Worm (Caenorhabditis elegans) whole organism, late embryonic: ENCODE data around the gene C54C6.5.

ENCODE experiments used
- ceh-19 ChIP-seq: fragments of 200-800 bp; sonication (Bioruptor generic); optimal IDR thresholded peaks from 2 replicates; lab custom pipeline; 2018; ENCODE audit warnings: mild to moderate bottlenecking, missing genetic modification characterization, missing compliant biosample characterization
- che-1 ChIP-seq: sonication (generic microtip); optimal IDR thresholded peaks from 2 replicates; lab custom pipeline; 2016; ENCODE audit warnings: mild to moderate bottlenecking, missing genetic modification characterization, missing compliant biosample characterization
- dmd-4 ChIP-seq: sonication (generic microtip); optimal IDR thresholded peaks from 2 replicates; lab custom pipeline; 2016; ENCODE audit warnings: borderline replicate concordance, missing genetic modification characterization, missing compliant biosample characterization
- eyg-1 ChIP-seq: sonication (generic microtip); optimal IDR thresholded peaks from 2 replicates; lab custom pipeline; 2016; ENCODE audit warnings: missing genotype, missing genetic modification characterization, missing compliant biosample characterization
- odd-2 ChIP-seq: sonication (generic microtip); optimal IDR thresholded peaks from 2 replicates; lab custom pipeline; 2017; ENCODE audit warnings: antibody characterized with exemption, mild to moderate bottlenecking, missing genetic modification characterization, missing compliant biosample characterization
- pat-9 ChIP-seq: fragments of 200-800 bp; sonication (Bioruptor generic); optimal IDR thresholded peaks from 2 replicates; lab custom pipeline; 2018; ENCODE audit warnings: mild to moderate bottlenecking, missing genetic modification characterization, moderate library complexity, missing compliant biosample characterization
- sox-4 ChIP-seq: sonication (generic microtip); optimal IDR thresholded peaks from 2 replicates; lab custom pipeline; 2017; ENCODE audit warnings: mild to moderate bottlenecking, missing genetic modification characterization, inconsistent platforms, missing compliant biosample characterization
- syd-9 ChIP-seq: sonication (generic microtip); optimal IDR thresholded peaks from 2 replicates; lab custom pipeline; 2016; ENCODE audit warnings: mild to moderate bottlenecking, missing genetic modification characterization, moderate library complexity, missing compliant biosample characterization
- unc-42 ChIP-seq: sonication (generic microtip); optimal IDR thresholded peaks from 2 replicates; lab custom pipeline; 2016; ENCODE audit warnings: missing genotype, missing genetic modification characterization, missing compliant biosample characterization

DNA sequence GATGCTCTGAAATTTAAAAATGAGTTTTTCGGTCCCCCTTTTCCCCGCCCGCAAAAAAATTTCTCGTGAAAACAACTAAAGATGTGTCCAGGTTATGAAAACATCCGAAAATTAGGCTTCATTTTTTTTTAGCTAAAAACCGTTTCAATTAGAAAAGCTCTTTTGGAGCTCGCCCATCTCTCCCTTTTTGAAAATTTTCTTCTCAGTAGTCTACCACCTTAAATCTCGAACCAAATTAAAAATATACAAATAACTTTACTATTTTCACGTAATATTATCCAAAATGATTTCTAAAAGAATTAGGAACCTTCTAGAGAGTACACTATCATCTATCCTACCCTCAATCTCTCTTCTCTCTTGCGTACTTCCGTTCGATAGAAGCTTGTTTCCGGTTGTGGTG lies 12.6 kb upstream of the C54C6.5 start:
- TF ChIP-seq pat-9 = no peak
- TF ChIP-seq odd-2 (tag; lab: Kevin White, UChicago) = no peak
- no peak for TF ChIP-seq eyg-1 (tag; lab: Kevin White, UChicago)
- no peak for TF ChIP-seq syd-9
- TF ChIP-seq che-1 (tag; lab: Kevin White, UChicago) = no peak
- TF ChIP-seq ceh-19 = no peak
- no peak for TF ChIP-seq sox-4 (tag; lab: Kevin White, UChicago)
- TF ChIP-seq unc-42 (tag; lab: Kevin White, UChicago) = no peak
- no peak for TF ChIP-seq dmd-4 (tag; lab: Kevin White, UChicago)
